Worm (Caenorhabditis elegans) whole organism, L1 larva: ENCODE data around the gene R07E5.11.

Experiments used
- elt-3 ChIP-seq, 6 experiments: fragments of 150-350 bp in 1 of 6; sonication (generic microtip); optimal IDR thresholded peaks; 2 replicates each; lab custom pipeline; 2017 to 2018; ENCODE audit warnings: missing biosample characterization in 6 of 6, missing genetic modification characterization in 6 of 6, inconsistent platforms in 1 of 6
- jun-1 ChIP-seq: fragments of 150-350 bp; optimal IDR thresholded peaks from 2 replicates; lab custom pipeline; 2014; ENCODE audit warnings: missing biosample characterization, missing genetic modification reagents, missing genetic modification characterization
- mdl-1 ChIP-seq, 2 experiments: fragments of 150-350 bp; optimal IDR thresholded peaks; 2 replicates each; lab custom pipeline; 2014 to 2017; ENCODE audit warnings: missing biosample characterization in 2 of 2, missing genetic modification characterization in 2 of 2, inconsistent platforms in 1 of 2
- mef-2 ChIP-seq: fragments of 150-350 bp; optimal IDR thresholded peaks from 2 replicates; lab custom pipeline; 2014; ENCODE audit warnings: missing biosample characterization, missing genetic modification characterization
- nhr-11 ChIP-seq: fragments of 150-350 bp; optimal IDR thresholded peaks from 2 replicates; lab custom pipeline; 2014; ENCODE audit warnings: missing biosample characterization, missing genetic modification characterization
- nhr-77 ChIP-seq: fragments of 150-350 bp; optimal IDR thresholded peaks from 2 replicates; lab custom pipeline; 2014; ENCODE audit warnings: missing biosample characterization, missing genetic modification characterization
- pqm-1 ChIP-seq: sonication (generic microtip); optimal IDR thresholded peaks from 3 replicates; lab custom pipeline; 2017; ENCODE audit warnings: missing biosample characterization, missing genetic modification characterization
- skn-1 ChIP-seq: fragments of 150-350 bp; optimal IDR thresholded peaks from 2 replicates; lab custom pipeline; 2014; ENCODE audit warnings: missing biosample characterization, missing genetic modification characterization
- xbp-1 ChIP-seq: sonication (generic microtip); optimal IDR thresholded peaks from 2 replicates; lab custom pipeline; 2016; ENCODE audit warnings: missing genetic modification characterization, missing compliant biosample characterization

DNA sequence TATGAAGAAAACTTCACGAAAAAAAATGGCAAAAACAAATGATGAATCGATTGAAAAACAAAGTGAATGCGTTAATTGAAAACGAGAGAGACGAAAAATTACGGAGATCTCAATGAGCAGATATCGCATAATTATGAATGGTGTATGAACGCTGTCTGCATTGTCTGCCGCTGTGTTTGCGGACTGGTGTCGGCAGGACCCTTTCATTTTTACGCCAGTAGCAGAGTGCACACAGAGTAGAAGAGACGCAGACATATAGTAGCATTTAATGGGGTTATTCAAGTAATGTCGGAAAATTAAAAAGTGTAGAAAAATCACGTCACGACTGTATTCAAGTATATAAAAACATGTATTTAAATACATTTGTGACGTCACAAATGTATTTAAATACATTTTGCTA lies 34.2 kb downstream of the R07E5.11 start:
- TF ChIP-seq mdl-1 (tag; optimal IDR thresholded peaks at IDR 0.05; lab: Kevin White, UChicago) (no peak), jun-1 (tag; lab: Kevin White, UChicago) (no peak), xbp-1 (tag; lab: Kevin White, UChicago) (no peak), mef-2 (tag; lab: Kevin White, UChicago) (no peak), pqm-1 (no peak), nhr-11 (no peak), nhr-77 (no peak), skn-1 (tag; lab: Kevin White, UChicago) (no peak), elt-3 (tag; optimal IDR thresholded peaks at IDR 0.05; lab: Kevin White, UChicago) (no peak)
